Worm (Caenorhabditis elegans): ENCODE results near the gene F43E2.11.

Gene F43E2.11

ce11 chrII:7323317-7323716, 46.8 kb downstream of the F43E2.11 start:
- TF ChIP-seq unc-30 (tag; optimal IDR thresholded peaks at IDR 0.05): no peak
- TF ChIP-seq fkh-4 (tag; optimal IDR thresholded peaks at IDR 0.05; ENCODE audit: borderline replicate concordance): no peak
- no peak for TF ChIP-seq lin-13 (GFP tag; optimal IDR thresholded peaks at IDR 0.05)
- no peak for TF ChIP-seq pqm-1 (tag; optimal IDR thresholded peaks at IDR 0.05)
- peak; percentile 93 for TF ChIP-seq nhr-71 (tag; optimal IDR thresholded peaks at IDR 0.05)
- no peak for TF ChIP-seq unc-86 (tag; optimal IDR thresholded peaks at IDR 0.05)
- no peak for TF ChIP-seq fkh-10 (GFP tag; optimal IDR thresholded peaks at IDR 0.05)
- TF ChIP-seq sox-4 (tag; optimal IDR thresholded peaks at IDR 0.05): no peak
- TF ChIP-seq ceh-63 (GFP tag; optimal IDR thresholded peaks at IDR 0.05): no peak
- peak; percentile 50 for TF ChIP-seq irx-1 (tag; optimal IDR thresholded peaks at IDR 0.05)
- no peak for TF ChIP-seq snpc-4 (tag; optimal IDR thresholded peaks at IDR 0.05)
- TF ChIP-seq nhr-19 (GFP tag; conservative IDR thresholded peaks at IDR 0.05): peak; percentile 81
- TF ChIP-seq lsy-2 (tag; optimal IDR thresholded peaks at IDR 0.05): peak; percentile 47 to 71
- no peak for TF ChIP-seq elt-3 (tag; optimal IDR thresholded peaks at IDR 0.05)
- no peak for TF ChIP-seq zip-4 (GFP tag; optimal IDR thresholded peaks at IDR 0.05)
- peak; percentile 20 for TF ChIP-seq tbx-2 (tag; optimal IDR thresholded peaks at IDR 0.05)
- no peak for TF ChIP-seq ces-1 (GFP tag; optimal IDR thresholded peaks at IDR 0.05)
- TF ChIP-seq ama-1 (optimal IDR thresholded peaks at IDR 0.05): no peak
- TF ChIP-seq lin-39 (tag; optimal IDR thresholded peaks at IDR 0.05): peak; percentile 82
- peak in 1 of 2 experiments; percentile 58 for TF ChIP-seq mdl-1 (tag; optimal IDR thresholded peaks at IDR 0.05)
- no peak for TF ChIP-seq pax-3 (tag; optimal IDR thresholded peaks at IDR 0.05)
- peak; percentile 68 for TF ChIP-seq ztf-4 (tag; optimal IDR thresholded peaks at IDR 0.05)
- no peak for TF ChIP-seq unc-62 (GFP tag; optimal IDR thresholded peaks at IDR 0.05)
- TF ChIP-seq ztf-11 (tag; optimal IDR thresholded peaks at IDR 0.05): no peak
- peak; percentile 47 for TF ChIP-seq nhr-47 (tag; optimal IDR thresholded peaks at IDR 0.05)
- no peak for TF ChIP-seq dpl-1 (GFP tag; optimal IDR thresholded peaks at IDR 0.05)
- TF ChIP-seq nhr-85 (tag): peak; percentile 14
- peak; percentile 22 for TF ChIP-seq mef-2 (tag; optimal IDR thresholded peaks at IDR 0.05)
- TF ChIP-seq lin-14 (GFP tag; optimal IDR thresholded peaks at IDR 0.05): peak; percentile 92
- peak; percentile 72 for TF ChIP-seq snu-23 (GFP tag; optimal IDR thresholded peaks at IDR 0.05)
- TF ChIP-seq nhr-20 (tag; optimal IDR thresholded peaks at IDR 0.05): peak; percentile 65
- TF ChIP-seq skn-1 (tag; optimal IDR thresholded peaks at IDR 0.05): no peak
- TF ChIP-seq vab-15 (tag; optimal IDR thresholded peaks at IDR 0.05): peak; percentile 79
- TF ChIP-seq swsn-7 (tag; optimal IDR thresholded peaks at IDR 0.05): peak; percentile 36
- TF ChIP-seq lin-35 (GFP tag; optimal IDR thresholded peaks at IDR 0.05): peak in 1 of 2 experiments; percentile 2
- peak; percentile 90 for TF ChIP-seq rnt-1 (tag; optimal IDR thresholded peaks at IDR 0.05)
- no peak for TF ChIP-seq nhr-12 (tag; optimal IDR thresholded peaks at IDR 0.05)
- peak; percentile 62 for TF ChIP-seq nhr-11 (tag; optimal IDR thresholded peaks at IDR 0.05)
- no peak for TF ChIP-seq isw-1 (GFP tag; IDR thresholded peaks at IDR 0.05)
- TF ChIP-seq xbp-1 (tag; optimal IDR thresholded peaks at IDR 0.05): peak; percentile 33
- TF ChIP-seq C04F5.9 (tag; optimal IDR thresholded peaks at IDR 0.05): no peak
- peak; percentile 16 to 41 for TF ChIP-seq efl-1 (optimal IDR thresholded peaks at IDR 0.05)
- TF ChIP-seq efl-1 (GFP tag; optimal IDR thresholded peaks at IDR 0.05 in 1 of 2): peak; percentile 0 to 2
- TF ChIP-seq lir-3 (tag; optimal IDR thresholded peaks at IDR 0.05; ENCODE audit: poor library complexity): peak; percentile 58
- TF ChIP-seq mep-1 (tag; optimal IDR thresholded peaks at IDR 0.05): peak; percentile 28
- no peak for TF ChIP-seq nhr-90 (tag; optimal IDR thresholded peaks at IDR 0.05; ENCODE audit: poor library complexity)
- peak; percentile 29 for TF ChIP-seq sup-37 (GFP tag; optimal IDR thresholded peaks at IDR 0.05)
- TF ChIP-seq jun-1 (tag; optimal IDR thresholded peaks at IDR 0.05): no peak
- no peak for TF ChIP-seq hlh-4 (tag; optimal IDR thresholded peaks at IDR 0.05)
- TF ChIP-seq C16A3.4 (tag; optimal IDR thresholded peaks at IDR 0.05): peak; percentile 36
